Worm (Caenorhabditis elegans) whole organism, mixed stage, embryonic: Measurements from ENCODE around the gene K05D4.9.

Experiments
- blmp-1 ChIP-seq: fragments of 150-350 bp; optimal IDR thresholded peaks from 2 replicates; lab custom pipeline; 2014; ENCODE audit warnings: missing biosample characterization, missing genetic modification characterization
- ces-1 ChIP-seq: fragments of 150-350 bp; optimal IDR thresholded peaks from 2 replicates; lab custom pipeline; 2014; ENCODE audit warnings: missing biosample characterization, missing genetic modification reagents, missing genetic modification characterization
- elt-1 ChIP-seq: sonication (generic microtip); optimal IDR thresholded peaks from 2 replicates; lab custom pipeline; 2017; ENCODE audit warnings: missing genetic modification characterization, mild to moderate bottlenecking, missing compliant biosample characterization, antibody characterized with exemption, moderate library complexity, borderline replicate concordance; ENCODE audit not compliant: insufficient read depth
- elt-3 ChIP-seq: fragments of 150-350 bp; optimal IDR thresholded peaks from 2 replicates; lab custom pipeline; 2014; ENCODE audit warnings: missing biosample characterization, missing genetic modification characterization
- lin-13 ChIP-seq: fragments of 150-350 bp; optimal IDR thresholded peaks from 2 replicates; lab custom pipeline; 2014; ENCODE audit warnings: missing biosample characterization, missing genetic modification characterization
- lin-32 ChIP-seq: fragments of 200-800 bp; sonication (Bioruptor generic); optimal IDR thresholded peaks from 2 replicates; lab custom pipeline; 2018; ENCODE audit warnings: mild to moderate bottlenecking, missing genetic modification characterization, missing compliant biosample characterization
- mep-1 ChIP-seq: fragments of 150-350 bp; optimal IDR thresholded peaks from 2 replicates; lab custom pipeline; 2017; ENCODE audit warnings: missing biosample characterization, missing genetic modification reagents, missing genetic modification characterization, inconsistent platforms
- nhr-12 ChIP-seq: fragments of 150-350 bp; optimal IDR thresholded peaks from 2 replicates; lab custom pipeline; 2014; ENCODE audit warnings: missing biosample characterization, missing genetic modification characterization
- pha-4 ChIP-seq: fragments of 150-350 bp; optimal IDR thresholded peaks from 2 replicates; lab custom pipeline; 2018; ENCODE audit warnings: missing biosample characterization, missing genetic modification reagents, missing genetic modification characterization
- snpc-4 ChIP-seq: fragments of 150-350 bp; optimal IDR thresholded peaks from 2 replicates; lab custom pipeline; 2014; ENCODE audit warnings: missing biosample characterization, missing genetic modification characterization
- unc-39 ChIP-seq: fragments of 150-350 bp; optimal IDR thresholded peaks from 2 replicates; lab custom pipeline; 2014; ENCODE audit warnings: missing biosample characterization, missing genetic modification characterization
- unc-62 ChIP-seq: fragments of 150-350 bp; optimal IDR thresholded peaks from 2 replicates; lab custom pipeline; 2014; ENCODE audit warnings: missing biosample characterization, missing genetic modification reagents, missing genetic modification characterization
- ztf-11 ChIP-seq: fragments of 150-350 bp; optimal IDR thresholded peaks from 2 replicates; lab custom pipeline; 2014; ENCODE audit warnings: missing biosample characterization, missing genetic modification characterization

DNA sequence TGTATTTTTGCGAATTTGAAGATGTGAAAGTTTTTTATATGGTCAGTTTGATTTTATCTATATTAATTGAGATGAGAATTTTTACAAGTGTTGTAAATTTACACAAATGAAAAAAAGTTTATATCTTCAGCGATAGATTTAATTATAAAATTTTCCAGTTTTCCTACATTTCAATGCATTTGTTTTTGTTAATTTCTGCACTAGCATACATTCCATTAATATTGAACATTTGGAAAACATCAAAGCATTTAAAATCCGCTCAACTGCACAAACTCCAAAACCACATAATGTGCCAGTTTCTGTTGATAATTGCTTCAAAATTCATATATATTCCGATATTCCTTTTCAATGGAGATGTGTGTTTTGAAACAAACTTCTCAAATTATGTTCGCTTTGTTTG is 11.3 kb upstream of the K05D4.9 start, which contains the start of gene srh-277:
- TF ChIP-seq elt-3 (tag; lab: Kevin White, UChicago) (no peak), nhr-12 (tag; lab: Kevin White, UChicago) (no peak), ces-1 (GFP tag; lab: Kevin White, UChicago) (no peak), pha-4 (tag; lab: Kevin White, UChicago) (no peak), lin-13 (tag; lab: Kevin White, UChicago) (no peak), snpc-4 (tag; lab: Kevin White, UChicago) (no peak), unc-62 (no peak), blmp-1 (tag; lab: Kevin White, UChicago) (no peak), lin-32 (GFP tag; lab: Kevin White, UChicago) (no peak), ztf-11 (tag; lab: Kevin White, UChicago) (no peak), unc-39 (no peak), mep-1 (tag; lab: Kevin White, UChicago) (no peak), elt-1 (tag; lab: Kevin White, UChicago) (no peak)
